In genomic region chr2L:4475422-4475821, dm6 we compare ENCODE assay signal across 1 fruit fly cellular context.
A peak's percentile ranks its signal among the peaks of the same experiment; 100 is the strongest.
TF ChIP-seq lines count a peak whose summit lies in the region.

No protein-coding gene starts in this region.

TF ChIP-seq in whole organism, embryonic, 481 proteins besides CTCF, POLR2A, EP300 and RAD21 (continued from another document):
- TF ChIP-seq CG2202 (tag; optimal IDR thresholded peaks at IDR 0.05; lab: Kevin White, UChicago) (no peak), pan (optimal IDR thresholded peaks at IDR 0.05; lab: Kevin White, UChicago) (no peak), pan (GFP tag; optimal IDR thresholded peaks at IDR 0.05 in 1 of 2, IDR thresholded peaks at IDR 0.05 in 1 of 2) (no peak), gro (GFP tag; optimal IDR thresholded peaks at IDR 0.05; lab: Kevin White, UChicago) (no peak), CG1024 (GFP tag; IDR thresholded peaks at IDR 0.05; lab: Robert Waterston, UW) (no peak), exex (tag; optimal IDR thresholded peaks at IDR 0.05; lab: Kevin White, UChicago) (peak; percentile 0), tup (GFP tag; optimal IDR thresholded peaks at IDR 0.05; lab: Kevin White, UChicago) (no peak), CG11085 (GFP tag; IDR thresholded peaks at IDR 0.05; lab: Robert Waterston, UW) (no peak), pb (GFP tag; optimal IDR thresholded peaks at IDR 0.05; lab: Kevin White, UChicago) (no peak), CG34224 (GFP tag; IDR thresholded peaks at IDR 0.05; lab: Robert Waterston, UW; ENCODE audit: partially characterized antibody) (no peak), CG17186 (GFP tag; optimal IDR thresholded peaks at IDR 0.05; lab: Kevin White, UChicago) (no peak), Med (GFP tag; lab: Kevin White, UChicago) (peak; percentile 40), CG17359 (tag; optimal IDR thresholded peaks at IDR 0.05; lab: Kevin White, UChicago) (no peak), dpn (GFP tag; optimal IDR thresholded peaks at IDR 0.05; lab: Kevin White, UChicago) (no peak), HmgD (GFP tag; optimal IDR thresholded peaks at IDR 0.05; lab: Kevin White, UChicago) (no peak), CG15269 (tag; optimal IDR thresholded peaks at IDR 0.05; lab: Kevin White, UChicago) (peak; percentile 6), CG10565 (GFP tag; optimal IDR thresholded peaks at IDR 0.05; lab: Kevin White, UChicago) (no peak), CG18599 (GFP tag; optimal IDR thresholded peaks at IDR 0.05; lab: Kevin White, UChicago) (no peak), CG16815 (GFP tag; optimal IDR thresholded peaks at IDR 0.05; lab: Kevin White, UChicago) (no peak), CkIIα-i1 (GFP tag; IDR thresholded peaks at IDR 0.05; lab: Robert Waterston, UW) (no peak), CG15073 (GFP tag; optimal IDR thresholded peaks at IDR 0.05; lab: Kevin White, UChicago) (no peak), CG18764 (GFP tag; optimal IDR thresholded peaks at IDR 0.05; lab: Kevin White, UChicago) (no peak), CG2889 (GFP tag; IDR thresholded peaks at IDR 0.05; lab: Robert Waterston, UW) (no peak), Poxn (GFP tag; IDR thresholded peaks at IDR 0.05; lab: Robert Waterston, UW) (no peak), CG12071 (GFP tag; optimal IDR thresholded peaks at IDR 0.05; lab: Kevin White, UChicago) (peak; percentile 27), prd (optimal IDR thresholded peaks at IDR 0.05; lab: Kevin White, UChicago) (no peak), prd (GFP tag; IDR thresholded peaks at IDR 0.05; lab: Robert Waterston, UW) (no peak), HLH3B (GFP tag; IDR thresholded peaks at IDR 0.05; lab: Robert Waterston, UW) (no peak), CG5180 (GFP tag; optimal IDR thresholded peaks at IDR 0.05; lab: Kevin White, UChicago) (no peak), CG11398 (GFP tag; optimal IDR thresholded peaks at IDR 0.05; lab: Kevin White, UChicago) (no peak), Hmx (GFP tag; optimal IDR thresholded peaks at IDR 0.05; lab: Kevin White, UChicago) (no peak), CG10147 (GFP tag; optimal IDR thresholded peaks at IDR 0.05; lab: Kevin White, UChicago) (no peak), CG3407 (GFP tag; optimal IDR thresholded peaks at IDR 0.05; lab: Kevin White, UChicago) (peak; percentile 28), CG2875 (GFP tag; optimal IDR thresholded peaks at IDR 0.05; lab: Kevin White, UChicago) (peak; percentile 13), grn (GFP tag; optimal IDR thresholded peaks at IDR 0.05; lab: Kevin White, UChicago) (peak; percentile 53), Hr78 (GFP tag; optimal IDR thresholded peaks at IDR 0.05; lab: Kevin White, UChicago) (peak in 1 of 2 experiments; percentile 79), sob (GFP tag; IDR thresholded peaks at IDR 0.05; lab: Robert Waterston, UW) (no peak), CG15601 (tag; optimal IDR thresholded peaks at IDR 0.05; lab: Kevin White, UChicago) (peak; percentile 15), CG8290 (GFP tag; optimal IDR thresholded peaks at IDR 0.05; lab: Kevin White, UChicago) (no peak), CG8290 (tag; optimal IDR thresholded peaks at IDR 0.05; lab: Kevin White, UChicago) (no peak), ind (GFP tag; optimal IDR thresholded peaks at IDR 0.05; lab: Kevin White, UChicago) (no peak), CG10209 (GFP tag; optimal IDR thresholded peaks at IDR 0.05; lab: Kevin White, UChicago) (no peak), slp2 (GFP tag; optimal IDR thresholded peaks at IDR 0.05; lab: Kevin White, UChicago) (no peak), BtbVII (GFP tag; optimal IDR thresholded peaks at IDR 0.05; lab: Kevin White, UChicago) (peak; percentile 15), CG15514 (GFP tag; optimal IDR thresholded peaks at IDR 0.05; lab: Kevin White, UChicago) (no peak), Ada2b (GFP tag; IDR thresholded peaks at IDR 0.05; lab: Robert Waterston, UW) (no peak), CG30020 (tag; optimal IDR thresholded peaks at IDR 0.05; lab: Kevin White, UChicago) (no peak), Xbp1 (GFP tag; optimal IDR thresholded peaks at IDR 0.05; lab: Kevin White, UChicago) (no peak), insv (GFP tag; optimal IDR thresholded peaks at IDR 0.05; lab: Kevin White, UChicago) (no peak), CG13296 (GFP tag; optimal IDR thresholded peaks at IDR 0.05; lab: Kevin White, UChicago) (peak; percentile 6), salm (tag; optimal IDR thresholded peaks at IDR 0.05; lab: Kevin White, UChicago) (peak; percentile 30), amos (GFP tag; IDR thresholded peaks at IDR 0.05; lab: Robert Waterston, UW; ENCODE audit: partially characterized antibody) (no peak), Hsf (GFP tag; optimal IDR thresholded peaks at IDR 0.05; lab: Kevin White, UChicago) (no peak), CG12391 (tag; optimal IDR thresholded peaks at IDR 0.05; lab: Kevin White, UChicago) (no peak), CG3995 (GFP tag; optimal IDR thresholded peaks at IDR 0.05; lab: Kevin White, UChicago) (no peak), corto (GFP tag; optimal IDR thresholded peaks at IDR 0.05; lab: Kevin White, UChicago) (no peak), ewg (GFP tag; optimal IDR thresholded peaks at IDR 0.05; lab: Kevin White, UChicago) (no peak), croc (GFP tag; conservative IDR thresholded peaks at IDR 0.05; lab: Robert Waterston, UW) (no peak), NC2β (GFP tag; optimal IDR thresholded peaks at IDR 0.05; lab: Kevin White, UChicago) (no peak), Nf-YA (GFP tag; IDR thresholded peaks at IDR 0.05; lab: Robert Waterston, UW) (no peak), repo (GFP tag; optimal IDR thresholded peaks at IDR 0.05; lab: Kevin White, UChicago) (no peak), sisA (GFP tag; IDR thresholded peaks at IDR 0.05; lab: Robert Waterston, UW) (no peak), NC2α (GFP tag; optimal IDR thresholded peaks at IDR 0.05; lab: Kevin White, UChicago) (no peak), CG1602 (GFP tag; optimal IDR thresholded peaks at IDR 0.05; lab: Kevin White, UChicago) (no peak), luna (GFP tag; optimal IDR thresholded peaks at IDR 0.05; lab: Kevin White, UChicago) (no peak), twi (tag; optimal IDR thresholded peaks at IDR 0.05; lab: Kevin White, UChicago) (no peak)
TF ChIP-seq in whole organism, embryonic: peak in this region for 18.
